Worm (Caenorhabditis elegans): ENCODE measurements around the gene kcc-1.

DNA sequence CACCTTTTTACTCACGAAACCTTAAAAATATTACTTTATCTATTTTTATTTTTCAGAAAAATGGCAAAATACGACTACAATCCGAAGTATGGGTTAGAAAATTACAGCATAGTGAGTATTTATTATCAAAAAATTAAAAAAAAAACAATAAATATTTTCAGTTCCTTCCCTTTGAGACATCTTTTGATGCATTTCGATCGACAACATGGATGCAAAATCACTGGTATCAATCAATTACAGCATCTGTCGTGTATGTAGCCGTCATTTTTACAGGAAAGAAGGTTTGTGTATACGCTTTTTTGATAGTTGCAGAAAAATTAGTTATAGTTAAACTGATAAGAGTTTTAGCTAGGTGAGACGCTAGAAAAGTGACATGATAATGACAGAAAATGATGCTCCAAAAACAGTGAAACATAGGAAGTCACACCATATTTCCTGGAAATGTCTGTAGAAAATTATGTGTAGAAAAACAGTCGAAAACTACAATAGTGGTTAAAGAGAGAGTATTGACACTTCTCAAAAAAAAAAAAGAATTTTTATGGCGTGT, 31.7 kb downstream of the kcc-1 start, which contains the start of gene elo-3:
- TF ChIP-seq sdz-38 (tag; optimal IDR thresholded peaks at IDR 0.05), result no peak
- TF ChIP-seq pha-4 (tag; optimal IDR thresholded peaks at IDR 0.05), result no peak
- TF ChIP-seq cebp-2 (GFP tag; IDR thresholded peaks at IDR 0.05), result no peak
- no peak for TF ChIP-seq lag-1 (GFP tag; IDR thresholded peaks at IDR 0.05)
- TF ChIP-seq rpc-1 (optimal IDR thresholded peaks at IDR 0.05), result no peak
- TF ChIP-seq rpc-1 (tag; optimal IDR thresholded peaks at IDR 0.05), result no peak
